Worm (Caenorhabditis elegans) whole organism, mixed stage, embryonic: ENCODE measurements around the gene M01F1.4.

Source experiments
- M03D4.4 ChIP-seq: sonication (generic microtip); optimal IDR thresholded peaks from 2 replicates; lab custom pipeline; 2017; ENCODE audit warnings: mild to moderate bottlenecking, missing genetic modification characterization, missing compliant biosample characterization
- bed-3 ChIP-seq: fragments of 200-800 bp; sonication (Bioruptor generic); optimal IDR thresholded peaks from 3 replicates; lab custom pipeline; 2018; ENCODE audit warnings: mild to moderate bottlenecking, missing genetic modification characterization, moderate library complexity, missing compliant biosample characterization
- blmp-1 ChIP-seq: fragments of 150-350 bp; optimal IDR thresholded peaks from 2 replicates; lab custom pipeline; 2014; ENCODE audit warnings: missing biosample characterization, missing genetic modification characterization
- ceh-39 ChIP-seq: fragments of 150-350 bp; optimal IDR thresholded peaks from 2 replicates; lab custom pipeline; 2014; ENCODE audit warnings: missing biosample characterization, missing genetic modification characterization
- ceh-43 ChIP-seq: fragments of 200-800 bp; sonication (Bioruptor generic); optimal IDR thresholded peaks from 2 replicates; lab custom pipeline; 2018; ENCODE audit warnings: mild to moderate bottlenecking, missing genetic modification characterization, moderate library complexity, missing compliant biosample characterization
- ceh-83 ChIP-seq: fragments of 200-800 bp; sonication (Bioruptor generic); optimal IDR thresholded peaks from 2 replicates; lab custom pipeline; 2018; ENCODE audit warnings: mild to moderate bottlenecking, missing genetic modification characterization, missing compliant biosample characterization
- ces-1 ChIP-seq: fragments of 150-350 bp; optimal IDR thresholded peaks from 2 replicates; lab custom pipeline; 2014; ENCODE audit warnings: missing biosample characterization, missing genetic modification reagents, missing genetic modification characterization
- cnd-1 ChIP-seq: fragments of 200-800 bp; sonication (Bioruptor generic); optimal IDR thresholded peaks from 2 replicates; lab custom pipeline; 2018; ENCODE audit warnings: mild to moderate bottlenecking, missing genetic modification characterization, missing compliant biosample characterization
- drap-1 ChIP-seq: fragments of 200-800 bp; sonication (Bioruptor generic); optimal IDR thresholded peaks from 3 replicates; lab custom pipeline; 2018; ENCODE audit warnings: mild to moderate bottlenecking, missing genetic modification characterization, missing compliant biosample characterization
- elt-1 ChIP-seq: sonication (generic microtip); optimal IDR thresholded peaks from 2 replicates; lab custom pipeline; 2017; ENCODE audit warnings: missing genetic modification characterization, mild to moderate bottlenecking, missing compliant biosample characterization, antibody characterized with exemption, moderate library complexity, borderline replicate concordance; ENCODE audit not compliant: insufficient read depth
- elt-3 ChIP-seq: fragments of 150-350 bp; optimal IDR thresholded peaks from 2 replicates; lab custom pipeline; 2014; ENCODE audit warnings: missing biosample characterization, missing genetic modification characterization
- flh-1 ChIP-seq: fragments of 200-800 bp; sonication (Bioruptor generic); optimal IDR thresholded peaks from 2 replicates; lab custom pipeline; 2018; ENCODE audit warnings: mild to moderate bottlenecking, missing genetic modification characterization, moderate library complexity, missing compliant biosample characterization
- ham-2 ChIP-seq: fragments of 200-800 bp; sonication (Bioruptor generic); optimal IDR thresholded peaks from 2 replicates; lab custom pipeline; 2018; ENCODE audit warnings: mild to moderate bottlenecking, missing genetic modification characterization, missing compliant biosample characterization
- hlh-1 ChIP-seq: fragments of 150-350 bp; optimal IDR thresholded peaks from 2 replicates; lab custom pipeline; 2014; ENCODE audit warnings: missing biosample characterization, missing genetic modification reagents, missing genetic modification characterization
- lin-13 ChIP-seq: fragments of 150-350 bp; optimal IDR thresholded peaks from 2 replicates; lab custom pipeline; 2014; ENCODE audit warnings: missing biosample characterization, missing genetic modification characterization
- lin-32 ChIP-seq: fragments of 200-800 bp; sonication (Bioruptor generic); optimal IDR thresholded peaks from 2 replicates; lab custom pipeline; 2018; ENCODE audit warnings: mild to moderate bottlenecking, missing genetic modification characterization, missing compliant biosample characterization
- lsy-2 ChIP-seq: fragments of 150-350 bp; optimal IDR thresholded peaks from 2 replicates; lab custom pipeline; 2014; ENCODE audit warnings: missing biosample characterization, missing genetic modification characterization
- mab-5 ChIP-seq: fragments of 150-350 bp; optimal IDR thresholded peaks from 2 replicates; lab custom pipeline; 2014; ENCODE audit warnings: missing biosample characterization, missing genetic modification characterization
- mep-1 ChIP-seq: fragments of 150-350 bp; optimal IDR thresholded peaks from 2 replicates; lab custom pipeline; 2017; ENCODE audit warnings: missing biosample characterization, missing genetic modification reagents, missing genetic modification characterization, inconsistent platforms
- mls-2 ChIP-seq: sonication (generic microtip); optimal IDR thresholded peaks from 2 replicates; lab custom pipeline; 2016; ENCODE audit warnings: mild to moderate bottlenecking, missing genetic modification characterization, moderate library complexity, missing compliant biosample characterization
- nhr-12 ChIP-seq: fragments of 150-350 bp; optimal IDR thresholded peaks from 2 replicates; lab custom pipeline; 2014; ENCODE audit warnings: missing biosample characterization, missing genetic modification characterization
- nhr-2 ChIP-seq: fragments of 150-350 bp; optimal IDR thresholded peaks from 2 replicates; lab custom pipeline; 2014; ENCODE audit warnings: missing biosample characterization, missing genetic modification characterization
- nhr-237 ChIP-seq: fragments of 150-350 bp; optimal IDR thresholded peaks from 2 replicates; lab custom pipeline; 2014; ENCODE audit warnings: missing biosample characterization, missing genetic modification characterization
- nhr-28 ChIP-seq: fragments of 150-350 bp; optimal IDR thresholded peaks from 2 replicates; lab custom pipeline; 2014; ENCODE audit warnings: missing biosample characterization, missing genetic modification characterization
- nhr-76 ChIP-seq: sonication (generic microtip); optimal IDR thresholded peaks from 2 replicates; lab custom pipeline; 2017; ENCODE audit warnings: missing biosample characterization, missing genetic modification characterization
- pha-4 ChIP-seq: fragments of 150-350 bp; optimal IDR thresholded peaks from 2 replicates; lab custom pipeline; 2018; ENCODE audit warnings: missing biosample characterization, missing genetic modification reagents, missing genetic modification characterization
- sem-2 ChIP-seq: fragments of 200-800 bp; sonication (Bioruptor generic); optimal IDR thresholded peaks from 2 replicates; lab custom pipeline; 2018; ENCODE audit warnings: mild to moderate bottlenecking, missing genetic modification characterization, missing compliant biosample characterization
- snpc-4 ChIP-seq: fragments of 150-350 bp; optimal IDR thresholded peaks from 2 replicates; lab custom pipeline; 2014; ENCODE audit warnings: missing biosample characterization, missing genetic modification characterization
- sptf-1 ChIP-seq: sonication (generic microtip); optimal IDR thresholded peaks from 2 replicates; lab custom pipeline; 2017; ENCODE audit warnings: mild to moderate bottlenecking, missing genetic modification characterization, moderate library complexity, missing compliant biosample characterization
- tbx-8 ChIP-seq: fragments of 200-800 bp; sonication (Bioruptor generic); optimal IDR thresholded peaks from 2 replicates; lab custom pipeline; 2018; ENCODE audit warnings: mild to moderate bottlenecking, missing genetic modification characterization, moderate library complexity, missing compliant biosample characterization
- unc-120 ChIP-seq: sonication (generic microtip); optimal IDR thresholded peaks from 2 replicates; lab custom pipeline; 2017; ENCODE audit warnings: missing genetic modification characterization, missing compliant biosample characterization; ENCODE audit not compliant: poor library complexity, severe bottlenecking
- unc-39 ChIP-seq: fragments of 150-350 bp; optimal IDR thresholded peaks from 2 replicates; lab custom pipeline; 2014; ENCODE audit warnings: missing biosample characterization, missing genetic modification characterization
- unc-62 ChIP-seq: fragments of 150-350 bp; optimal IDR thresholded peaks from 2 replicates; lab custom pipeline; 2014; ENCODE audit warnings: missing biosample characterization, missing genetic modification reagents, missing genetic modification characterization
- zip-8 ChIP-seq: fragments of 150-350 bp; optimal IDR thresholded peaks from 2 replicates; lab custom pipeline; 2014; ENCODE audit warnings: missing biosample characterization, missing genetic modification characterization
- ztf-11 ChIP-seq: fragments of 150-350 bp; optimal IDR thresholded peaks from 2 replicates; lab custom pipeline; 2014; ENCODE audit warnings: missing biosample characterization, missing genetic modification characterization

M01F1.4 gene

DNA sequence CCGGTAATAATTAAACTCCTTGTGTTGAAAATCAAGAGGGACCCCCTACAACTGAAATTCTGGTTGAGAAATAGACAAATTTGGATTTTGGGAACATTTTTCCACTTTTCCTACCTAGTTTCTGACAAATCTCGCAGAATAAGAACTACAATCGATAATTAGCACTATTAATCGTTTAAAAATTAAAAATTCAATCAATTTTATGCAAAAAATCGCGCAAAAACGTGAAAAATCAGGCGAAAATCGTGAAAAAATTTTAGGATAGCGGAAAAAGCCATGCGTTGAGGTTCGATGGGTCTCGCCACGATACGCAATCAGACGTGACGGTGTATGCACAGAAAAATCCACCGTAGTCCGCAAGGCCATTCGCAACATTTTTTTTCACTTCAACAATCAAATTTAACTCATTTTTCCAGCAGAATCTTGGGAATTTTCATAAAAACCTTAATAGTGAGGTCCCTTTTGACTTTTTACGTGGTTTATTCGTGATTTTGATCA is 4.7 kb downstream of the M01F1.4 start, which contains the start of gene lias-1:
Gene lias-1 (minus strand): TSS at position 51 of the 498 bp plus-strand sequence.
- TF ChIP-seq tbx-8 (GFP tag; lab: Kevin White, UChicago) (peak; percentile 58), bed-3 (GFP tag; lab: Kevin White, UChicago) (no peak), ceh-43 (GFP tag; lab: Kevin White, UChicago) (peak; percentile 31), elt-1 (tag; lab: Kevin White, UChicago) (no peak), ceh-83 (no peak), unc-39 (tag; lab: Kevin White, UChicago) (no peak), sptf-1 (tag; lab: Kevin White, UChicago) (peak; percentile 81), cnd-1 (tag; lab: Kevin White, UChicago) (no peak), lsy-2 (peak; percentile 96), unc-120 (tag; lab: Kevin White, UChicago) (peak; percentile 58), hlh-1 (peak; percentile 80), lin-13 (peak; percentile 86), drap-1 (no peak), mep-1 (tag; lab: Kevin White, UChicago) (peak; percentile 92), nhr-76 (tag; lab: Kevin White, UChicago) (no peak), flh-1 (GFP tag; lab: Kevin White, UChicago) (no peak), ces-1 (GFP tag; lab: Kevin White, UChicago) (peak; percentile 61), blmp-1 (tag; lab: Kevin White, UChicago) (no peak), sem-2 (GFP tag; lab: Kevin White, UChicago) (no peak), lin-32 (GFP tag; lab: Kevin White, UChicago) (no peak), nhr-28 (tag; lab: Kevin White, UChicago) (no peak), nhr-237 (tag; lab: Kevin White, UChicago) (peak; percentile 64), ceh-39 (no peak), unc-62 (GFP tag; lab: Kevin White, UChicago) (no peak), zip-8 (tag; lab: Kevin White, UChicago) (no peak), snpc-4 (tag; lab: Kevin White, UChicago) (no peak), nhr-2 (tag; lab: Kevin White, UChicago) (no peak), pha-4 (peak; percentile 87), elt-3 (tag; lab: Kevin White, UChicago) (no peak), ztf-11 (tag; lab: Kevin White, UChicago) (peak; percentile 15), M03D4.4 (tag; lab: Kevin White, UChicago) (peak; percentile 62), ham-2 (GFP tag; lab: Kevin White, UChicago) (peak; percentile 58), mab-5 (tag; lab: Kevin White, UChicago) (no peak), mls-2 (no peak), nhr-12 (tag; lab: Kevin White, UChicago) (no peak)

DNA sequence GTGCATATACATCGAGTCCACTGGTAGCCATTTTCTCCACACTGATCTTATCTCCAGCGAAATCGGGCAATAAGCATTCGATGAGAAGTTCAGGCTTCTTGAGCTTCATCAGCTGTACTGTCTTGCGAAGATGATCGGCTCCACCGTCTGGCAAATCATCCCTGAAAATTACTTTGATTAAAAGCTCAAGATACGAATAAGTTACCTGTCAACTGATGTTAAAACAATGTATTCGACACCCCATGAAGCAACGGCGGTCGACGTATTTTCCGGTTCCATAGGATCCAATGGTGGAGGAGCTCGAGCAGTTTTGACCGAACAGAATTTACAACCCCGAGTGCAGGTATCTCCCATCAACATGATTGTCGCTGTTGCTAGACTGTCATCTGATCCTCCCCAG is 5.6 kb downstream of the M01F1.4 start:
- no peak for TF ChIP-seq blmp-1 (tag; lab: Kevin White, UChicago)
- no peak for TF ChIP-seq sptf-1 (tag; lab: Kevin White, UChicago)
- TF ChIP-seq lsy-2, result no peak
- TF ChIP-seq nhr-237 (tag; lab: Kevin White, UChicago), result no peak
- TF ChIP-seq unc-39 (tag; lab: Kevin White, UChicago), result no peak
- TF ChIP-seq unc-62 (GFP tag; lab: Kevin White, UChicago), result no peak
- no peak for TF ChIP-seq lin-32 (GFP tag; lab: Kevin White, UChicago)
- no peak for TF ChIP-seq drap-1
- TF ChIP-seq pha-4, result no peak
- no peak for TF ChIP-seq ceh-39
- TF ChIP-seq hlh-1, result no peak
- TF ChIP-seq lin-13, result no peak
- TF ChIP-seq sem-2 (GFP tag; lab: Kevin White, UChicago), result no peak
- no peak for TF ChIP-seq mls-2

DNA sequence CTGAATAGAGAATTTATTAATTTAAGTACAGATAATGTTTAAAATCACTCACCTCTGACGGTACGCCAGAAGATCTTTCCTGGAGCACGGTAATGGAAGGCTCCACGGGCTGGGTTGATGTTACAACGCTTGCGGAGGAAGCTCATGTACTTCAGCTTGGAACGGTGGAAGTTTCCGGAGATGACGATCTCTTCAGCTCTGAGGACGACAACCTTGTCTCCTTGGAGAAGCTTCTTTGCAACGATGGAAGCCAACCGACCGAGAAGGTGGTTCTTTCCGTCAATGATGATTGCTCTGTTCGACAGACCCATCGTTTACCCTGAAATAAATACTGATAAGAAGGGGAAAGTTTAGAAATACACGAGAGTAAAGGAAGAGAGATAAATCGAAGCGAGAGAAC is 6.5 kb downstream of the M01F1.4 start, which contains the start of gene rpl-16:
Gene rpl-16 (minus strand): TSS at position 319 of the 400 bp plus-strand sequence.
- TF ChIP-seq hlh-1, result no peak
- no peak for TF ChIP-seq tbx-8 (GFP tag; lab: Kevin White, UChicago)
- TF ChIP-seq, all 35 proteins: peak for 0
